Worm (Caenorhabditis elegans): ENCODE data around the gene hipr-1.

hipr-1 gene

ce11 chrIII:8718592-8718991, 1.4 kb upstream of the hipr-1 start:
- no peak for TF ChIP-seq tab-1 (GFP tag; IDR thresholded peaks at IDR 0.05)
- no peak for TF ChIP-seq cog-1 (tag; optimal IDR thresholded peaks at IDR 0.05)
- TF ChIP-seq flt-1 (GFP tag; IDR thresholded peaks at IDR 0.05): no peak
- TF ChIP-seq T22C8.4 (GFP tag; IDR thresholded peaks at IDR 0.05): no peak
- no peak for TF ChIP-seq med-1 (GFP tag; optimal IDR thresholded peaks at IDR 0.05; ENCODE audit: insufficient read depth)
- TF ChIP-seq ztf-23 (GFP tag; IDR thresholded peaks at IDR 0.05): no peak
- TF ChIP-seq ztf-29 (GFP tag; IDR thresholded peaks at IDR 0.05): no peak
- TF ChIP-seq klf-2 (GFP tag; conservative IDR thresholded peaks at IDR 0.05): no peak
- TF ChIP-seq ref-1 (GFP tag; conservative IDR thresholded peaks at IDR 0.05): no peak

- no peak for TF ChIP-seq med-1 (GFP tag; optimal IDR thresholded peaks at IDR 0.05; ENCODE audit: insufficient read depth)
- TF ChIP-seq klf-2 (GFP tag; conservative IDR thresholded peaks at IDR 0.05): no peak
- no peak for TF ChIP-seq ztf-29 (GFP tag; IDR thresholded peaks at IDR 0.05)
- TF ChIP-seq flt-1 (GFP tag; IDR thresholded peaks at IDR 0.05): no peak
- no peak for TF ChIP-seq ztf-23 (GFP tag; IDR thresholded peaks at IDR 0.05)
- TF ChIP-seq ref-1 (GFP tag; conservative IDR thresholded peaks at IDR 0.05): no peak
- TF ChIP-seq T22C8.4 (GFP tag; IDR thresholded peaks at IDR 0.05): no peak
- TF ChIP-seq cog-1 (tag; optimal IDR thresholded peaks at IDR 0.05): no peak
- TF ChIP-seq tab-1 (GFP tag; IDR thresholded peaks at IDR 0.05): no peak
Measured at ce11 chrIII:8719105-8719504, 897 bp upstream of the hipr-1 start.

ce11 chrIII:8725224-8725623, 5.2 kb downstream of the hipr-1 start:
- no peak for TF ChIP-seq ztf-29 (GFP tag; IDR thresholded peaks at IDR 0.05)

DNA sequence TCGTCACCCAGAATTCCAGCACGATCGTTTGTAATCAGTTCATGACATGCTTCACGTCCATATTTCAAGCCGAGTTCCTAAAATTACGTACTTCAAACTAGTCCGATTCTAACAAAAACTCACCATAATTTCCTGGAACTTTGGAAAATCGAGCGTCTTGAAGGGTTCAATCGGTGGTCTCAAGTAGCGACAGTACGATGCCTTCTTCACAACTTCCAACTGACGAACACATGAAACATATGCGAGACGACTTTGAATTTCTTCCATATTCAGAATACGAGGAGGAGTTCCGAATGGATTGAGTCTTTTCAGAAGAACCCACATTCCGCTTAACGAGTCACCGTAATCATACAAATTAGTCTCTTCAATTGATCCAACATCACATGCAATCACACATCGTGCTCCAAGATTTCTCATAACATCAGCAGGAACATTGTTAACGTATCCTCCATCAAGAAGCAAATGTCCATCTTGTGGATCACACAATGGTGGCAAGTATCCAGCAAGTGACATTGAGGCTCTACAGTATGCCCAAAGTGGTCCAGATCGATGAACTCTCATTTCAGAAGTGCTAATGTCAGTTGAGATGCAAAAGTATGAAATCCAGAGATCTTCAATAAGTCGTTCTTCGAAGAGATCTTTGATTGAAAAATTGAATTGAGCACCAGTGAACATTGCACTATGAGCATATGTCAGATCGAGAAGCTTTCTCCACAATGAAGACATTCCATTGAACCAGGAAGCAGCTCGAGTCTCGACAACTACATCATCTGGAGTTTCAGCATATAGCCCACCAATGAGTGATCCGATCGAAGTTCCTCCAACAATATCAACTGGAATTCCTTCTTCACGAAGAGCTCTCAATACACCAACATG, 6.3 kb downstream of the hipr-1 start:
- TF ChIP-seq ztf-29 (GFP tag; IDR thresholded peaks at IDR 0.05): no peak
- TF ChIP-seq med-1 (GFP tag; optimal IDR thresholded peaks at IDR 0.05; ENCODE audit: insufficient read depth): no peak
- TF ChIP-seq cog-1 (tag; optimal IDR thresholded peaks at IDR 0.05): no peak
- no peak for TF ChIP-seq klf-2 (GFP tag; conservative IDR thresholded peaks at IDR 0.05)
- TF ChIP-seq flt-1 (GFP tag; IDR thresholded peaks at IDR 0.05): no peak
- TF ChIP-seq ztf-23 (GFP tag; IDR thresholded peaks at IDR 0.05): no peak
- TF ChIP-seq tab-1 (GFP tag; IDR thresholded peaks at IDR 0.05): no peak
- no peak for TF ChIP-seq ref-1 (GFP tag; conservative IDR thresholded peaks at IDR 0.05)

- TF ChIP-seq ztf-29 (GFP tag; IDR thresholded peaks at IDR 0.05): no peak
- no peak for TF ChIP-seq klf-2 (GFP tag; conservative IDR thresholded peaks at IDR 0.05)
- no peak for TF ChIP-seq ref-1 (GFP tag; conservative IDR thresholded peaks at IDR 0.05)
- no peak for TF ChIP-seq med-1 (GFP tag; optimal IDR thresholded peaks at IDR 0.05; ENCODE audit: insufficient read depth)
- no peak for TF ChIP-seq tab-1 (GFP tag; IDR thresholded peaks at IDR 0.05)
- no peak for TF ChIP-seq flt-1 (GFP tag; IDR thresholded peaks at IDR 0.05)
- TF ChIP-seq cog-1 (tag; optimal IDR thresholded peaks at IDR 0.05): no peak
- TF ChIP-seq ztf-23 (GFP tag; IDR thresholded peaks at IDR 0.05): no peak
- TF ChIP-seq T22C8.4 (GFP tag; IDR thresholded peaks at IDR 0.05): no peak
Measured at ce11 chrIII:8731310-8731709, 11.3 kb downstream of the hipr-1 start, which contains the start of gene ZK370.4. TSS of gene ZK370.4 (minus strand) at chrIII:8731410.

DNA sequence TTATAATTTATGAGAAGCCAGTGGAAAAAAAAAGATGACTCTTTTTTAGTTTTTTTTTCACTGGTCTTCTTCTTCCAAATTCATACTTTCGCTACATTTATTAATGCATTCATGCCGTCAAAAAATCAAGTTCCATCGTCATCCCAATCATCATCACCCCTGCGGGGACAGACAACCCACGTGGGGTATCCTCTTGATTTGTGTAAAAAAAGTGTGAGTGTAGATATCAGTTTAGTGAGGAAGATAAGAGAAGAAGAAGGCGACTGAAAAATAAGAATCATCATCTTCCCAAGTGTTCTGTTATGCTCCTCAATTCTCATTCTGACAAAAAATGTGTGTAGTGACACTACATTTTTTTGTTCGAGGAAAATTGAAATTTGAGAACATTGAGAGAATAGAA, 12.0 kb downstream of the hipr-1 start:
- TF ChIP-seq cog-1 (tag; optimal IDR thresholded peaks at IDR 0.05) (no peak), flt-1 (GFP tag; IDR thresholded peaks at IDR 0.05) (no peak), T22C8.4 (GFP tag; IDR thresholded peaks at IDR 0.05) (no peak), ztf-29 (GFP tag; IDR thresholded peaks at IDR 0.05) (no peak), med-1 (GFP tag; optimal IDR thresholded peaks at IDR 0.05; ENCODE audit: insufficient read depth) (no peak), tab-1 (GFP tag; IDR thresholded peaks at IDR 0.05) (no peak), ztf-23 (GFP tag; IDR thresholded peaks at IDR 0.05) (no peak), klf-2 (GFP tag; conservative IDR thresholded peaks at IDR 0.05) (no peak), ref-1 (GFP tag; conservative IDR thresholded peaks at IDR 0.05) (no peak)

- TF ChIP-seq flt-1 (GFP tag; IDR thresholded peaks at IDR 0.05): no peak
- TF ChIP-seq ztf-23 (GFP tag; IDR thresholded peaks at IDR 0.05): no peak
- TF ChIP-seq cog-1 (tag; optimal IDR thresholded peaks at IDR 0.05): no peak
- TF ChIP-seq tab-1 (GFP tag; IDR thresholded peaks at IDR 0.05): no peak
- TF ChIP-seq klf-2 (GFP tag; conservative IDR thresholded peaks at IDR 0.05): no peak
- no peak for TF ChIP-seq ref-1 (GFP tag; conservative IDR thresholded peaks at IDR 0.05)
- TF ChIP-seq ztf-29 (GFP tag; IDR thresholded peaks at IDR 0.05): no peak
- no peak for TF ChIP-seq med-1 (GFP tag; optimal IDR thresholded peaks at IDR 0.05; ENCODE audit: insufficient read depth)
- TF ChIP-seq T22C8.4 (GFP tag; IDR thresholded peaks at IDR 0.05): no peak
Measured at ce11 chrIII:8733237-8733636, 13.2 kb downstream of the hipr-1 start.

ce11 chrIII:8733667-8734066, 13.7 kb downstream of the hipr-1 start:
- TF ChIP-seq med-1 (GFP tag; optimal IDR thresholded peaks at IDR 0.05; ENCODE audit: insufficient read depth) (no peak), cog-1 (tag; optimal IDR thresholded peaks at IDR 0.05) (no peak), ztf-23 (GFP tag; IDR thresholded peaks at IDR 0.05) (no peak), tab-1 (GFP tag; IDR thresholded peaks at IDR 0.05) (no peak), ref-1 (GFP tag; conservative IDR thresholded peaks at IDR 0.05) (no peak), T22C8.4 (GFP tag; IDR thresholded peaks at IDR 0.05) (no peak), flt-1 (GFP tag; IDR thresholded peaks at IDR 0.05) (no peak), ztf-29 (GFP tag; IDR thresholded peaks at IDR 0.05) (no peak)

- TF ChIP-seq ztf-23 (GFP tag; IDR thresholded peaks at IDR 0.05) (no peak), cog-1 (tag; optimal IDR thresholded peaks at IDR 0.05) (no peak), ref-1 (GFP tag; conservative IDR thresholded peaks at IDR 0.05) (no peak), flt-1 (GFP tag; IDR thresholded peaks at IDR 0.05) (peak; percentile 59)
Measured at ce11 chrIII:8734327-8734885, 14.4 kb downstream of the hipr-1 start.

ce11 chrIII:8737391-8737790, 17.4 kb downstream of the hipr-1 start:
- TF ChIP-seq med-1 (GFP tag; optimal IDR thresholded peaks at IDR 0.05; ENCODE audit: insufficient read depth): no peak
- TF ChIP-seq ref-1 (GFP tag; conservative IDR thresholded peaks at IDR 0.05): no peak
- TF ChIP-seq cog-1 (tag; optimal IDR thresholded peaks at IDR 0.05): no peak
- TF ChIP-seq tab-1 (GFP tag; IDR thresholded peaks at IDR 0.05): no peak
- TF ChIP-seq ztf-29 (GFP tag; IDR thresholded peaks at IDR 0.05): no peak
- TF ChIP-seq ztf-23 (GFP tag; IDR thresholded peaks at IDR 0.05): no peak
- TF ChIP-seq klf-2 (GFP tag; conservative IDR thresholded peaks at IDR 0.05): no peak
- no peak for TF ChIP-seq flt-1 (GFP tag; IDR thresholded peaks at IDR 0.05)
- TF ChIP-seq T22C8.4 (GFP tag; IDR thresholded peaks at IDR 0.05): no peak
